Worm (Caenorhabditis elegans) whole organism, early embryonic: ENCODE measurements around the gene Y37H2A.10.

ENCODE experiments used
- B0310.2 ChIP-seq: sonication (generic microtip); optimal IDR thresholded peaks from 2 replicates; lab custom pipeline; 2016; ENCODE audit warnings: mild to moderate bottlenecking, missing genetic modification characterization, missing compliant biosample characterization
- F13C5.2 ChIP-seq: sonication (generic microtip); optimal IDR thresholded peaks from 2 replicates; lab custom pipeline; 2017; ENCODE audit warnings: mild to moderate bottlenecking, missing genetic modification characterization, inconsistent platforms, missing compliant biosample characterization
- aly-1 ChIP-seq: sonication (generic microtip); optimal IDR thresholded peaks from 2 replicates; lab custom pipeline; 2016; ENCODE audit warnings: missing genetic modification characterization, missing compliant biosample characterization
- ama-1 ChIP-seq: fragments of 150-350 bp; optimal IDR thresholded peaks from 2 replicates; lab custom pipeline; 2014
- ceh-13 ChIP-seq: fragments of 200-800 bp; sonication (Bioruptor generic); optimal IDR thresholded peaks from 2 replicates; lab custom pipeline; 2018; ENCODE audit warnings: mild to moderate bottlenecking, missing genetic modification characterization, missing compliant biosample characterization
- ceh-36 ChIP-seq: sonication (generic microtip); optimal IDR thresholded peaks from 2 replicates; lab custom pipeline; 2016; ENCODE audit warnings: missing genetic modification characterization, inconsistent platforms, missing compliant biosample characterization
- ets-7 ChIP-seq: sonication (generic microtip); optimal IDR thresholded peaks from 2 replicates; lab custom pipeline; 2016; ENCODE audit warnings: missing genotype, missing genetic modification characterization, missing compliant biosample characterization
- flt-1 ChIP-seq: fragments of 200-800 bp; sonication (Bioruptor generic); IDR thresholded peaks from 2 replicates; pipeline ENCODE4 v1.3.6; 2022; ENCODE audit warnings: missing genetic modification characterization, missing compliant biosample characterization
- hmbx-1 ChIP-seq: sonication (generic microtip); optimal IDR thresholded peaks from 2 replicates; lab custom pipeline; 2016; ENCODE audit warnings: mild to moderate bottlenecking, missing genetic modification characterization, missing compliant biosample characterization
- hmg-4 ChIP-seq: fragments of 200-800 bp; sonication (Bioruptor generic); optimal IDR thresholded peaks from 2 replicates; lab custom pipeline; 2018; ENCODE audit warnings: mild to moderate bottlenecking, missing genetic modification characterization, missing compliant biosample characterization
- hnd-1 ChIP-seq: sonication (generic microtip); optimal IDR thresholded peaks from 2 replicates; lab custom pipeline; 2016; ENCODE audit warnings: missing genetic modification characterization, missing compliant biosample characterization
- pes-1 ChIP-seq: fragments of 200-800 bp; sonication (Bioruptor generic); IDR thresholded peaks from 2 replicates; pipeline ENCODE4 v1.3.6; 2022; ENCODE audit warnings: missing genetic modification reagents, missing genetic modification characterization, missing compliant biosample characterization
- scrt-1 ChIP-seq: fragments of 200-800 bp; sonication (Bioruptor generic); IDR thresholded peaks from 2 replicates; pipeline ENCODE4 v1.3.6; 2022; ENCODE audit warnings: missing genetic modification characterization, missing compliant biosample characterization
- sea-1 ChIP-seq: fragments of 200-800 bp; sonication (Bioruptor generic); conservative IDR thresholded peaks from 2 replicates; pipeline ENCODE4 v1.3.6; 2022; ENCODE audit warnings: missing genetic modification characterization, missing compliant biosample characterization
- tbx-11 ChIP-seq: fragments of 200-800 bp; sonication (Bioruptor generic); IDR thresholded peaks from 2 replicates; pipeline ENCODE4 v1.3.6; 2022; ENCODE audit warnings: missing genetic modification characterization, missing compliant biosample characterization
- tbx-37 ChIP-seq: fragments of 200-800 bp; sonication (Bioruptor generic); conservative IDR thresholded peaks from 2 replicates; pipeline ENCODE4 v1.3.6; 2022; ENCODE audit warnings: missing genetic modification reagents, missing genetic modification characterization, missing compliant biosample characterization
- tra-4 ChIP-seq: sonication (generic microtip); optimal IDR thresholded peaks from 2 replicates; lab custom pipeline; 2017; ENCODE audit warnings: missing genetic modification characterization, missing compliant biosample characterization

Y37H2A.10 gene

DNA sequence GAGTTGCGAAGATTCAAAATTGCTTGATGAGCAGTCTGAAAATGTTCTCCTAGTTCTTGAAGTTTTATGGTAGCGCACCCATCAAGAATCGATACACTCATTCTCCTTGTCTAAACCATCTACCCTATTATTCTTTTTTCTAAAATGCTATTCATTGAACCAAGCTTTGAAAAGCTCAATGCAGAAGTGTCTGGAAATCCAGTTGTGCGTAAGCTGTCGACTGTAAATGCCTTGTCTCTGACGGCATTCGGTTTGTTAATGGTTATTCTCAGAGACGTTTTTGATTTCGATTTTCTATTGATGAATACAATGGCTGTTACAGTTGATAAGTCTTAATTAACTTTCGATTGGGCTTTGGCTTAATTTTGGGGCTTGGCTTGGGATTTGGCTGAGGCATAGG lies 23.8 kb downstream of the Y37H2A.10 start, which contains the start of gene C14A6.12:
C14A6.12 (minus strand) TSS at position 101 of the 400 bp plus-strand sequence.
- TF ChIP-seq scrt-1 = no peak
- TF ChIP-seq tbx-11 = no peak
- no peak for TF ChIP-seq aly-1 (tag; lab: Kevin White, UChicago)
- no peak for TF ChIP-seq tbx-37 (GFP tag; lab: Robert Waterston, UW)
- no peak for TF ChIP-seq tra-4 (tag; lab: Kevin White, UChicago)
- TF ChIP-seq hmg-4 (GFP tag; lab: Kevin White, UChicago) = no peak
- TF ChIP-seq sea-1 (GFP tag; lab: Robert Waterston, UW) = no peak
- no peak for TF ChIP-seq ceh-36 (tag; lab: Kevin White, UChicago)
- no peak for TF ChIP-seq ets-7 (tag; lab: Kevin White, UChicago)
- TF ChIP-seq B0310.2 (tag; lab: Kevin White, UChicago) = no peak
- no peak for TF ChIP-seq pes-1
- no peak for TF ChIP-seq ceh-13 (GFP tag; lab: Kevin White, UChicago)

DNA sequence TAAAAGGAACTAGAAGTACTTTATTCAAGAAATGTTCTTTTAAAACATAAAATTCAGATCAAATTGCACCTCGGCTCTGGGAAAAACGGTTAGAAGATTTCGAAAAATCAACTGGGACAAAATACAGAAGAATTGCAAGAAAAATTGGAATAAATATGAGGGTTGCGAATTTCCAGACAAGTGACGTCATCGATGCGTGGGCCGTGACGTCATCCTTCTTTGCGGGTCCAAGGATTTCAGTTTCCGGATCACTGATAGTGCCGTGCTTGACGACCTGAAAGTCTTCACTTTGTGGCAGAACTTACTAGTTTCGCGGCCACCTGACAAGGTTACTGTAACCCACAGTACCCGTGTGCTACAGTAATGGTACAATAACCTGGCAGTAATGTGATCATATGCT lies 24.6 kb downstream of the Y37H2A.10 start:
- TF ChIP-seq ceh-36 (tag; lab: Kevin White, UChicago) = no peak
- no peak for TF ChIP-seq pes-1
- TF ChIP-seq B0310.2 (tag; lab: Kevin White, UChicago) = no peak
- TF ChIP-seq sea-1 (GFP tag; lab: Robert Waterston, UW) = no peak
- no peak for TF ChIP-seq ets-7 (tag; lab: Kevin White, UChicago)
- TF ChIP-seq tbx-37 (GFP tag; lab: Robert Waterston, UW) = no peak
- no peak for TF ChIP-seq F13C5.2 (tag; lab: Kevin White, UChicago)

DNA sequence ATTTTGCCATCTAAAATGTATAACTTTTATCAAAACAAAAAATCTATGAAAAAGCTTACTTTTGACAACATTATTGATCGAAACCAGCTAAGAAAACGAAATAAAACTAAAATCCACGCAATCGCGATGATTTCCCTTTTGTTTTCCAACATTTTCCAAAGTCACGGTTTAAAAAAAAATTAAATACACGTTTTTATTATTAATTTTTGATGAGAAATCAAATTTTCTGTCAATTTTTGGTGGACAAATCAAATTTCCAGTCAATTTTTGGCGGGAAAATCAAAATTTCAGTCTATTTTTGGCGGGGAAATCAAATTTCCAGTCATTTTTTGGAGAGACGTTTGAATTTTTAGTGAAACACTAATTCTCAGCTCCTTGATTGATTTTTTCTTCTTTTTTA lies 26.0 kb downstream of the Y37H2A.10 start, which contains the start of gene C14A6.5:
C14A6.5 (minus strand) TSS at position 101 of the 400 bp plus-strand sequence.
- no peak for TF ChIP-seq flt-1 (GFP tag; lab: Robert Waterston, UW)

DNA sequence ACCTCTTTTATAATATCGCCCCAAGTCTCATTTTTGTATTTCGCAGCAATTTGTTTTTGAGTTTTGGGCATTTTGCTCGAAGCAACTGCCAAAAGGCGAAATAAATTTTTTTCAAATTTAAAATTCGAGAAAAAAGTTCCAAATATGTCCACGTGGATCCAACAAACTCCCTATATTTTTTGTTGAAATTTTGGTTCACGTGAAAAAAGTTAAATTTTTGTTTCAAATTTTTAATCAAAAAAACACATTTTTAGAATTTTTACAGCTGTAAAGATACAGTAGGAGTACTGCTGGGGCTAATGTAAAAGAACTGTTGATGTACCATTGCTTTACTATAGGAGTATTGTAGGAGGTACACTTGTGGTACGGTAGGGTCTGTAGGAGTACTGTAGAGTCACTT lies 28.4 kb downstream of the Y37H2A.10 start, which contains the start of gene C14A6.6:
C14A6.6 (minus strand) TSS at position 101 of the 400 bp plus-strand sequence.
- TF ChIP-seq aly-1 (tag; lab: Kevin White, UChicago) = no peak
- no peak for TF ChIP-seq pes-1
- no peak for TF ChIP-seq tbx-11
- TF ChIP-seq B0310.2 (tag; lab: Kevin White, UChicago) = no peak
- no peak for TF ChIP-seq ceh-36 (tag; lab: Kevin White, UChicago)
- no peak for TF ChIP-seq ceh-13 (GFP tag; lab: Kevin White, UChicago)
- no peak for TF ChIP-seq ama-1 (lab: Kevin White, UChicago)
- no peak for TF ChIP-seq hmg-4 (GFP tag; lab: Kevin White, UChicago)
- TF ChIP-seq scrt-1 = no peak
- no peak for TF ChIP-seq hnd-1 (tag; lab: Kevin White, UChicago)
- no peak for TF ChIP-seq flt-1 (GFP tag; lab: Robert Waterston, UW)
- TF ChIP-seq sea-1 (GFP tag; lab: Robert Waterston, UW) = no peak
- no peak for TF ChIP-seq tbx-37 (GFP tag; lab: Robert Waterston, UW)

DNA sequence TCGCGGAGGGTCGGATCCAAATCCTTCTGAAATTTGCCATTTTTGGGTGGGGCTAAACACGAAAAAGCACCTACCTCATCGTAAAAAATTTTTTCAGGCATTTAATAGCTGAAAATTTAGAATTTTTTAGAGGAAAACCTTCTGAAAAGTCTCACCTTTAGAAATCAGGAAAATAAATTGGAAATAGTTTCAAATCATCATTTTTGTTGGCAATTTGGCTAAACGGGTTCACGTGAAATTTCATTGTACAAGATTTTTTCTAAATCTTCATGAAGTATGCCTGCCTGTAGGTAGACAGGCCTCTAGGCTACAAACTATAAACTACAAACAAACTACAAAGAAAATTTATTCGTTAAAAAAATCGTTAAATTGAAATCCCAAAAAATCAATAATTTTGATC lies 29.5 kb downstream of the Y37H2A.10 start, which contains the start of gene C14A6.7:
C14A6.7 (minus strand) TSS at position 101 of the 400 bp plus-strand sequence.
- TF ChIP-seq flt-1 (GFP tag; lab: Robert Waterston, UW) (no peak), ets-7 (tag; lab: Kevin White, UChicago) (no peak), F13C5.2 (tag; lab: Kevin White, UChicago) (no peak), tra-4 (tag; lab: Kevin White, UChicago) (no peak), B0310.2 (tag; lab: Kevin White, UChicago) (no peak), pes-1 (no peak), hmg-4 (GFP tag; lab: Kevin White, UChicago) (no peak)

DNA sequence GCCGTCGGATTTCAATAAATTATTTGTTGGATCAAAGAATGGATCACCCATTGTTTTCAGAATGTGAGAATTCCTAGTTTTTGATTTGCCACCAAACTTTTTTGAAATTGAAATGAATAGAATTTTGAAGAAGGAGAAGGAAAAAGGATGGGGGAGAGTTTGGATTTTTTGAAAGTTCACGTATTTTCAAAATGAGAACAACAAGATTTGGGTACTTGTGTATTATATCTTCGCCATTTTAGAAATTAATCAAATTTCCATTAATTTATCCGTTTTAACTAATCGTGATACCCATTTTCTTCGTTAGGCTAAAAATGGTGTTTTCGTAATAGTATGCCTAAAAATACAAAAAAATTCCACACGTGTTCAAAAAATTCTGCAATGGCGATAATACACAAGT lies 32.8 kb downstream of the Y37H2A.10 start, which contains the start of gene C14A6.8:
C14A6.8 (minus strand) TSS at position 101 of the 400 bp plus-strand sequence.
- TF ChIP-seq hmbx-1 (tag; lab: Kevin White, UChicago) (no peak), ceh-13 (GFP tag; lab: Kevin White, UChicago) (no peak), scrt-1 (no peak), ama-1 (lab: Kevin White, UChicago) (no peak), F13C5.2 (tag; lab: Kevin White, UChicago) (no peak), tbx-37 (GFP tag; lab: Robert Waterston, UW) (no peak), tbx-11 (no peak), B0310.2 (tag; lab: Kevin White, UChicago) (no peak), sea-1 (GFP tag; lab: Robert Waterston, UW) (no peak), hnd-1 (tag; lab: Kevin White, UChicago) (no peak), flt-1 (GFP tag; lab: Robert Waterston, UW) (no peak), hmg-4 (GFP tag; lab: Kevin White, UChicago) (no peak), aly-1 (tag; lab: Kevin White, UChicago) (no peak), ceh-36 (tag; lab: Kevin White, UChicago) (no peak)

DNA sequence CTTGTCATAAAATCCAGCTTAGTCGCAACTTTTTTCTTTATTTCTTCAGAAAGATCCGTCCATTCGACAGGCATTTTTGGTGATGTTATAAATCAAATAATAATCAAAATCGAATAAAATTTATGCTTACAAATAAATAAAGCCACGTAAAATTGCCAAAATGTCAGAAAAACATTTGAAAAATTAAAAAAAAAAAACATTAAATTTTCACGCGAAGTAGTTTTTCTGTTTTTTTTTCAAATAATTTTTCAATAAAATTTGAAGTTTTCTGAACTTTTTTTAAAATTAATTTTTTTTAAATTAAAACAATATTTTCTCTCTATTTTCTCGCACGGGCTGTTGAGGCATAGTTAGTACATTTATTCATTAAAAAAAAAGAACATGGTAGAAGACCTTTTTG lies 39.9 kb downstream of the Y37H2A.10 start, which contains the start of gene C31G12.4:
C31G12.4 (minus strand) TSS at position 101 of the 400 bp plus-strand sequence.
- TF ChIP-seq tbx-37 (GFP tag; lab: Robert Waterston, UW) = no peak
- no peak for TF ChIP-seq ceh-36 (tag; lab: Kevin White, UChicago)
- no peak for TF ChIP-seq tbx-11
- no peak for TF ChIP-seq B0310.2 (tag; lab: Kevin White, UChicago)

DNA sequence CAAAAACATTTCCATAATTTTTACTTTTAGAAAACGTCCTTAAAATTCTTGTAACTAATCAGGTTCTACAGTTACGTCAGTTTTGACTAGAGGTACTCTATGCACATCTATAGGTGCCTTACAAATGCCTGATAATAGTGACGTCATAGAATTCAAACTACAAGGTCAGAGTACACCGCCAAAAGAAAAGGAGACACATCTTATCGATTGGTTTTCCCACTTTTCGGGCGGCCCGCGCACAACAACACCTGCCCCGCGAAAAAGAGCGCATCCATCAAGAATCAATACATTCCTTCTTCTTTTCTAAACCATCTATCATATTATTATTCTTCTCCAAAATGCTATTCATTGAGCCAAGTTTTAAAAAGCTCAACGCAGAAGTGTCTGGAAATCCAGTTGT lies 40.9 kb downstream of the Y37H2A.10 start, which contains the start of gene C31G12.1:
C31G12.1 (plus strand) TSS at position 301 of the 400 bp plus-strand sequence.
- TF ChIP-seq tra-4 (tag; lab: Kevin White, UChicago) (no peak), sea-1 (GFP tag; lab: Robert Waterston, UW) (no peak), flt-1 (GFP tag; lab: Robert Waterston, UW) (no peak), ets-7 (tag; lab: Kevin White, UChicago) (no peak), hmbx-1 (tag; lab: Kevin White, UChicago) (no peak), B0310.2 (tag; lab: Kevin White, UChicago) (no peak), hnd-1 (tag; lab: Kevin White, UChicago) (no peak), tbx-37 (GFP tag; lab: Robert Waterston, UW) (no peak), scrt-1 (no peak)
